ENCODE assay signal across 3 fruit fly cellular contexts in the genomic region with DNA sequence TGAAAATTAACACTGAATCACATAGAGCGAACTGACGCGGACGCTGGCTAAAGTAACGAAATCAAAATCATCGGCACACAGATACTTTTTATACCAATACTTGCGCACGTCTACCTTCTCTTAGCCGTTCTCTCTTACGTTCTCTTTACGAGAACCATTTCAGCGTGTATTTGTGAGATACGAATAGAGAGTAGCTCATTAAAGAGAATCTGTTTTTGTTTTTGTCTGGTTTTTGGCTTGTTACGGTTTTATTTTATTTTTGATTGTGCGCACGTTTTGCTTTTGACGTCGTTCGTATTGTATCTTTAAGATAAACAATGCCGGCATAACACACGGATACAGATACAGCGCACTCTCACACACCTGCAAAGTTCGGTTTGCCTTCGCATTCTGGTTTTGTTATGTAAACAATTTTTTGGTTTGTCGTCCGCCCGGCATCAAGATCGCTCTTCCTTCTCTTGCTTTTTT.
TF ChIP-seq lines count a peak whose summit lies in the region.

No protein-coding gene starts in this region.

TF ChIP-seq in whole organism, embryonic, 481 proteins besides CTCF, POLR2A, EP300 and RAD21 (continued from another document and continues in another):
- TF ChIP-seq CG3163 (GFP tag; optimal IDR thresholded peaks at IDR 0.05; lab: Kevin White, UChicago) (peak; percentile 99), sd (tag; optimal IDR thresholded peaks at IDR 0.05; lab: Kevin White, UChicago) (peak; percentile 86), her (GFP tag; optimal IDR thresholded peaks at IDR 0.05; lab: Kevin White, UChicago) (no peak), abd-A (tag; optimal IDR thresholded peaks at IDR 0.05; lab: Kevin White, UChicago) (peak; percentile 27), caup (GFP tag; optimal IDR thresholded peaks at IDR 0.05; lab: Kevin White, UChicago; ENCODE audit: severe bottlenecking) (no peak), CG4360 (GFP tag; IDR thresholded peaks at IDR 0.05; lab: Robert Waterston, UW) (no peak), Elba2 (GFP tag; optimal IDR thresholded peaks at IDR 0.05; lab: Kevin White, UChicago) (no peak), CG2199 (GFP tag; IDR thresholded peaks at IDR 0.05; lab: Robert Waterston, UW) (peak; percentile 33; the same call in 1 of the 3 replicates), CG9437 (GFP tag; optimal IDR thresholded peaks at IDR 0.05; lab: Kevin White, UChicago) (peak; percentile 39), eve (GFP tag; optimal IDR thresholded peaks at IDR 0.05; lab: Kevin White, UChicago) (peak in 1 of 2 experiments; percentile 1), da (GFP tag; optimal IDR thresholded peaks at IDR 0.05; lab: Kevin White, UChicago) (no peak), Deaf1 (tag; optimal IDR thresholded peaks at IDR 0.05; lab: Kevin White, UChicago) (peak; percentile 21), CG8765 (GFP tag; IDR thresholded peaks at IDR 0.05; lab: Robert Waterston, UW) (no peak), tx (GFP tag; optimal IDR thresholded peaks at IDR 0.05; lab: Kevin White, UChicago) (no peak), trh (GFP tag; optimal IDR thresholded peaks at IDR 0.05; lab: Kevin White, UChicago) (no peak), CG18619 (GFP tag; optimal IDR thresholded peaks at IDR 0.05; lab: Kevin White, UChicago) (no peak), NC2β (GFP tag; optimal IDR thresholded peaks at IDR 0.05; lab: Kevin White, UChicago) (no peak), pb (GFP tag; optimal IDR thresholded peaks at IDR 0.05; lab: Kevin White, UChicago) (no peak), corto (GFP tag; optimal IDR thresholded peaks at IDR 0.05; lab: Kevin White, UChicago) (peak; percentile 60), CG18764 (GFP tag; optimal IDR thresholded peaks at IDR 0.05; lab: Kevin White, UChicago) (no peak), CG34422 (GFP tag; IDR thresholded peaks at IDR 0.05; lab: Robert Waterston, UW) (peak; percentile 17; the same call in 1 of the 3 replicates), cwo (GFP tag; optimal IDR thresholded peaks at IDR 0.05; lab: Kevin White, UChicago) (peak; percentile 76), vnd (GFP tag; IDR thresholded peaks at IDR 0.05; lab: Robert Waterston, UW; ENCODE audit: partially characterized antibody) (no peak), gem (tag; optimal IDR thresholded peaks at IDR 0.05; lab: Kevin White, UChicago) (no peak), D19B (GFP tag; optimal IDR thresholded peaks at IDR 0.05; lab: Kevin White, UChicago) (no peak), Bteb2 (GFP tag; optimal IDR thresholded peaks at IDR 0.05; lab: Kevin White, UChicago) (no peak), CG43689 (GFP tag; IDR thresholded peaks at IDR 0.05; lab: Robert Waterston, UW) (no peak), Hmr (GFP tag; optimal IDR thresholded peaks at IDR 0.05; lab: Kevin White, UChicago) (no peak), CG32532 (GFP tag; IDR thresholded peaks at IDR 0.05; lab: Robert Waterston, UW) (peak; percentile 26; the same call in 1 of the 2 replicates), CG12219 (GFP tag; optimal IDR thresholded peaks at IDR 0.05; lab: Kevin White, UChicago) (no peak), chinmo (GFP tag; IDR thresholded peaks at IDR 0.05; lab: Robert Waterston, UW; ENCODE audit: partially characterized antibody) (peak; percentile 88; the same call in 2 of the 4 replicates), Trl (optimal IDR thresholded peaks at IDR 0.05; lab: Kevin White, UChicago) (peak; percentile 88 to 96), Trl (GFP tag; optimal IDR thresholded peaks at IDR 0.05; lab: Kevin White, UChicago) (no peak), Xbp1 (GFP tag; optimal IDR thresholded peaks at IDR 0.05; lab: Kevin White, UChicago) (no peak), mld (GFP tag; IDR thresholded peaks at IDR 0.05; lab: Robert Waterston, UW; ENCODE audit: partially characterized antibody) (no peak), exex (tag; optimal IDR thresholded peaks at IDR 0.05; lab: Kevin White, UChicago) (peak; percentile 34), CG16779 (GFP tag; IDR thresholded peaks at IDR 0.05; lab: Robert Waterston, UW) (no peak), tin (GFP tag; optimal IDR thresholded peaks at IDR 0.05; lab: Kevin White, UChicago) (no peak), sens-2 (GFP tag; IDR thresholded peaks at IDR 0.05; lab: Robert Waterston, UW) (0 out of 2 replicates have a peak, but pooled peaks have one; percentile 16), CG12744 (GFP tag; optimal IDR thresholded peaks at IDR 0.05; lab: Kevin White, UChicago) (no peak), CG4854 (GFP tag; optimal IDR thresholded peaks at IDR 0.05; lab: Kevin White, UChicago) (no peak), Ssrp (tag; optimal IDR thresholded peaks at IDR 0.05; lab: Kevin White, UChicago) (no peak)

TF ChIP-seq in whole organism, prepupa, 60 proteins besides CTCF, POLR2A, EP300 and RAD21 (continued from another document):
- TF ChIP-seq CG7368 (GFP tag; optimal IDR thresholded peaks at IDR 0.05; lab: Kevin White, UChicago) (no peak), pdm3 (GFP tag; optimal IDR thresholded peaks at IDR 0.05; lab: Kevin White, UChicago) (no peak), acj6 (GFP tag; optimal IDR thresholded peaks at IDR 0.05; lab: Kevin White, UChicago) (no peak), CG11762 (GFP tag; optimal IDR thresholded peaks at IDR 0.05; lab: Kevin White, UChicago; ENCODE audit: insufficient read depth) (no peak), CG9139 (GFP tag; optimal IDR thresholded peaks at IDR 0.05; lab: Kevin White, UChicago) (peak; percentile 51), Met (GFP tag; optimal IDR thresholded peaks at IDR 0.05; lab: Kevin White, UChicago) (no peak), Blimp-1 (GFP tag; optimal IDR thresholded peaks at IDR 0.05; lab: Kevin White, UChicago) (no peak), CG6792 (GFP tag; optimal IDR thresholded peaks at IDR 0.05; lab: Kevin White, UChicago) (no peak), CG16779 (tag; optimal IDR thresholded peaks at IDR 0.05; lab: Kevin White, UChicago) (no peak), esn (GFP tag; optimal IDR thresholded peaks at IDR 0.05; lab: Kevin White, UChicago) (no peak), dsx (GFP tag; optimal IDR thresholded peaks at IDR 0.05; lab: Kevin White, UChicago; ENCODE audit: poor library complexity, severe bottlenecking) (peak; percentile 64), OdsH (GFP tag; optimal IDR thresholded peaks at IDR 0.05; lab: Kevin White, UChicago) (no peak), CG4318 (GFP tag; optimal IDR thresholded peaks at IDR 0.05; lab: Kevin White, UChicago) (no peak), cyc (GFP tag; optimal IDR thresholded peaks at IDR 0.05; lab: Kevin White, UChicago) (no peak), CG8319 (GFP tag; optimal IDR thresholded peaks at IDR 0.05; lab: Kevin White, UChicago) (no peak), spab (GFP tag; optimal IDR thresholded peaks at IDR 0.05; lab: Kevin White, UChicago) (no peak), fd85E (GFP tag; optimal IDR thresholded peaks at IDR 0.05; lab: Kevin White, UChicago) (no peak), Hr39 (GFP tag; optimal IDR thresholded peaks at IDR 0.05; lab: Kevin White, UChicago) (no peak), Ets96B (tag; optimal IDR thresholded peaks at IDR 0.05; lab: Kevin White, UChicago) (peak; percentile 42), net (GFP tag; optimal IDR thresholded peaks at IDR 0.05; lab: Kevin White, UChicago) (peak; percentile 29), CG11294 (GFP tag; IDR thresholded peaks at IDR 0.05; lab: Robert Waterston, UW) (no peak), achi (GFP tag; optimal IDR thresholded peaks at IDR 0.05; lab: Kevin White, UChicago) (no peak), Hr4 (GFP tag; optimal IDR thresholded peaks at IDR 0.05; lab: Kevin White, UChicago) (no peak), dac (GFP tag; optimal IDR thresholded peaks at IDR 0.05; lab: Kevin White, UChicago) (no peak), salr (GFP tag; optimal IDR thresholded peaks at IDR 0.05; lab: Kevin White, UChicago) (no peak), CG11902 (GFP tag; optimal IDR thresholded peaks at IDR 0.05; lab: Kevin White, UChicago) (no peak), CG6854 (GFP tag; optimal IDR thresholded peaks at IDR 0.05; lab: Kevin White, UChicago) (peak; percentile 53), Sox14 (GFP tag; optimal IDR thresholded peaks at IDR 0.05; lab: Kevin White, UChicago) (no peak), eg (GFP tag; IDR thresholded peaks at IDR 0.05; lab: Robert Waterston, UW) (peak; percentile 74; the same call in 2 of the 3 replicates), Ets21C (GFP tag; optimal IDR thresholded peaks at IDR 0.05; lab: Kevin White, UChicago) (no peak), Sox15 (GFP tag; optimal IDR thresholded peaks at IDR 0.05; lab: Kevin White, UChicago) (no peak), Lpt (GFP tag; optimal IDR thresholded peaks at IDR 0.05; lab: Kevin White, UChicago) (no peak), fkh (GFP tag; optimal IDR thresholded peaks at IDR 0.05; lab: Kevin White, UChicago) (peak; percentile 90), Sox102F (GFP tag; optimal IDR thresholded peaks at IDR 0.05; lab: Kevin White, UChicago) (peak; percentile 37), CG6163 (GFP tag; IDR thresholded peaks at IDR 0.05; lab: Robert Waterston, UW) (peak; percentile 73; the same call in 2 of the 3 replicates), Gug (GFP tag; IDR thresholded peaks at IDR 0.05; lab: Robert Waterston, UW) (no peak), lz (GFP tag; optimal IDR thresholded peaks at IDR 0.05; lab: Kevin White, UChicago) (no peak), CG3919 (GFP tag; optimal IDR thresholded peaks at IDR 0.05; lab: Kevin White, UChicago) (peak; percentile 5)
TF ChIP-seq in whole organism, prepupa: peak in this region for 21.

TF ChIP-seq in whole organism, wandering third instar larva, 38 proteins besides CTCF, POLR2A, EP300 and RAD21 (continued from another document):
- peak; percentile 12 for TF ChIP-seq CG9705 (GFP tag; optimal IDR thresholded peaks at IDR 0.05; lab: Kevin White, UChicago)
- TF ChIP-seq jim (GFP tag; optimal IDR thresholded peaks at IDR 0.05; lab: Kevin White, UChicago): no peak
- no peak for TF ChIP-seq dmrt93B (GFP tag; optimal IDR thresholded peaks at IDR 0.05; lab: Kevin White, UChicago)
- TF ChIP-seq sv (GFP tag; optimal IDR thresholded peaks at IDR 0.05; lab: Kevin White, UChicago): no peak
- TF ChIP-seq brk (GFP tag; optimal IDR thresholded peaks at IDR 0.05; lab: Kevin White, UChicago): peak; percentile 77
- TF ChIP-seq tai (GFP tag; optimal IDR thresholded peaks at IDR 0.05; lab: Kevin White, UChicago): peak; percentile 37
- peak; percentile 45 for TF ChIP-seq Sp1 (GFP tag; optimal IDR thresholded peaks at IDR 0.05; lab: Kevin White, UChicago)
- no peak for TF ChIP-seq lola (GFP tag; optimal IDR thresholded peaks at IDR 0.05; lab: Kevin White, UChicago)
- no peak for TF ChIP-seq GATAd (GFP tag; optimal IDR thresholded peaks at IDR 0.05; lab: Kevin White, UChicago)
- peak; percentile 15 for TF ChIP-seq woc (GFP tag; optimal IDR thresholded peaks at IDR 0.05; lab: Kevin White, UChicago)
- TF ChIP-seq Dfd (GFP tag; optimal IDR thresholded peaks at IDR 0.05; lab: Kevin White, UChicago): no peak
- TF ChIP-seq psq (GFP tag; optimal IDR thresholded peaks at IDR 0.05; lab: Kevin White, UChicago): peak; percentile 43
- TF ChIP-seq fru (GFP tag; optimal IDR thresholded peaks at IDR 0.05; lab: Kevin White, UChicago): peak; percentile 85
- TF ChIP-seq Vsx2 (GFP tag; optimal IDR thresholded peaks at IDR 0.05; lab: Kevin White, UChicago; ENCODE audit: partially characterized antibody): peak; percentile 46
- peak in 1 of 2 experiments; percentile 77 for TF ChIP-seq foxo (GFP tag; optimal IDR thresholded peaks at IDR 0.05; lab: Kevin White, UChicago)
